Worm (Caenorhabditis elegans) whole organism, late embryonic: Measurements from ENCODE around the gene Y113G7A.14.

ENCODE experiments used
- C08G9.2 ChIP-seq: sonication (generic microtip); optimal IDR thresholded peaks from 2 replicates; lab custom pipeline; 2016; ENCODE audit warnings: mild to moderate bottlenecking, missing genetic modification characterization, moderate library complexity, missing compliant biosample characterization
- F13H6.1 ChIP-seq: sonication (generic microtip); optimal IDR thresholded peaks from 2 replicates; lab custom pipeline; 2016; ENCODE audit warnings: missing genetic modification characterization, missing compliant biosample characterization
- K09A11.1 ChIP-seq: sonication (generic microtip); optimal IDR thresholded peaks from 2 replicates; lab custom pipeline; 2017; ENCODE audit warnings: antibody characterized with exemption, mild to moderate bottlenecking, missing genetic modification characterization, missing compliant biosample characterization; ENCODE audit not compliant: insufficient read depth
- ceh-14 ChIP-seq: sonication (generic microtip); optimal IDR thresholded peaks from 2 replicates; lab custom pipeline; 2016; ENCODE audit warnings: missing genotype, missing genetic modification characterization, missing compliant biosample characterization
- ceh-2 ChIP-seq: sonication (generic microtip); optimal IDR thresholded peaks from 2 replicates; lab custom pipeline; 2016; ENCODE audit warnings: missing genotype, missing genetic modification characterization, missing compliant biosample characterization
- ceh-24 ChIP-seq: sonication (generic microtip); optimal IDR thresholded peaks from 2 replicates; lab custom pipeline; 2016; ENCODE audit warnings: mild to moderate bottlenecking, missing genetic modification characterization, missing compliant biosample characterization
- ceh-31 ChIP-seq: sonication (generic microtip); optimal IDR thresholded peaks from 2 replicates; lab custom pipeline; 2016; ENCODE audit warnings: missing genetic modification characterization, missing compliant biosample characterization
- ceh-9 ChIP-seq: sonication (generic microtip); optimal IDR thresholded peaks from 2 replicates; lab custom pipeline; 2016; ENCODE audit warnings: mild to moderate bottlenecking, missing genetic modification characterization, inconsistent platforms, missing compliant biosample characterization
- dve-1 ChIP-seq: sonication (generic microtip); optimal IDR thresholded peaks from 2 replicates; lab custom pipeline; 2017; ENCODE audit warnings: antibody characterized with exemption, mild to moderate bottlenecking, missing genetic modification characterization, missing compliant biosample characterization
- elt-2 ChIP-seq: sonication (generic microtip); optimal IDR thresholded peaks from 2 replicates; lab custom pipeline; 2016; ENCODE audit warnings: missing genetic modification reagents, missing genetic modification characterization, missing compliant biosample characterization
- elt-4 ChIP-seq: sonication (generic microtip); optimal IDR thresholded peaks from 2 replicates; lab custom pipeline; 2016; ENCODE audit warnings: missing genetic modification characterization, missing compliant biosample characterization
- ets-4 ChIP-seq: sonication (generic microtip); optimal IDR thresholded peaks from 2 replicates; lab custom pipeline; 2016; ENCODE audit warnings: missing genetic modification characterization, missing compliant biosample characterization
- eyg-1 ChIP-seq: sonication (generic microtip); optimal IDR thresholded peaks from 2 replicates; lab custom pipeline; 2016; ENCODE audit warnings: missing genotype, missing genetic modification characterization, missing compliant biosample characterization
- fax-1 ChIP-seq: sonication (generic microtip); optimal IDR thresholded peaks from 2 replicates; lab custom pipeline; 2016; ENCODE audit warnings: missing genotype, missing genetic modification characterization, missing compliant biosample characterization
- hlh-13 ChIP-seq: fragments of 200-800 bp; sonication (Bioruptor generic); optimal IDR thresholded peaks from 2 replicates; lab custom pipeline; 2018; ENCODE audit warnings: mild to moderate bottlenecking, missing genetic modification characterization, missing compliant biosample characterization
- hlh-15 ChIP-seq: sonication (generic microtip); optimal IDR thresholded peaks from 2 replicates; lab custom pipeline; 2016; ENCODE audit warnings: missing genetic modification characterization, missing compliant biosample characterization
- hlh-30 ChIP-seq: sonication (generic microtip); optimal IDR thresholded peaks from 2 replicates; lab custom pipeline; 2017; ENCODE audit warnings: antibody characterized with exemption, missing genetic modification characterization, missing compliant biosample characterization; ENCODE audit not compliant: insufficient read depth
- hlh-6 ChIP-seq: sonication (generic microtip); optimal IDR thresholded peaks from 2 replicates; lab custom pipeline; 2016; ENCODE audit warnings: missing genotype, missing genetic modification characterization, missing compliant biosample characterization
- hlh-8 ChIP-seq: sonication (generic microtip); optimal IDR thresholded peaks from 2 replicates; lab custom pipeline; 2016; ENCODE audit warnings: missing genotype, missing genetic modification characterization, missing compliant biosample characterization
- madf-2 ChIP-seq: sonication (generic microtip); optimal IDR thresholded peaks from 2 replicates; lab custom pipeline; 2017; ENCODE audit warnings: missing genetic modification characterization, missing compliant biosample characterization
- nhr-232 ChIP-seq: sonication (generic microtip); optimal IDR thresholded peaks from 2 replicates; lab custom pipeline; 2016; ENCODE audit warnings: missing genetic modification characterization, missing compliant biosample characterization
- npax-4 ChIP-seq: sonication (generic microtip); optimal IDR thresholded peaks from 2 replicates; lab custom pipeline; 2016; ENCODE audit warnings: missing genetic modification characterization, missing compliant biosample characterization
- odd-2 ChIP-seq: sonication (generic microtip); optimal IDR thresholded peaks from 2 replicates; lab custom pipeline; 2017; ENCODE audit warnings: antibody characterized with exemption, mild to moderate bottlenecking, missing genetic modification characterization, missing compliant biosample characterization
- pag-3 ChIP-seq: sonication (generic microtip); optimal IDR thresholded peaks from 2 replicates; lab custom pipeline; 2016; ENCODE audit warnings: missing compliant biosample characterization, missing genetic modification characterization, borderline replicate concordance
- rnt-1 ChIP-seq: sonication (generic microtip); optimal IDR thresholded peaks from 2 replicates; lab custom pipeline; 2016; ENCODE audit warnings: missing genetic modification characterization, missing compliant biosample characterization
- sdc-2 ChIP-seq: sonication (generic microtip); optimal IDR thresholded peaks from 2 replicates; lab custom pipeline; 2016; ENCODE audit warnings: missing genotype, missing genetic modification characterization, missing compliant biosample characterization
- sox-4 ChIP-seq: sonication (generic microtip); optimal IDR thresholded peaks from 2 replicates; lab custom pipeline; 2017; ENCODE audit warnings: mild to moderate bottlenecking, missing genetic modification characterization, inconsistent platforms, missing compliant biosample characterization
- tbx-2 ChIP-seq: sonication (generic microtip); optimal IDR thresholded peaks from 2 replicates; lab custom pipeline; 2016; ENCODE audit warnings: missing genetic modification characterization, missing compliant biosample characterization
- tbx-7 ChIP-seq: sonication (generic microtip); optimal IDR thresholded peaks from 2 replicates; lab custom pipeline; 2016; ENCODE audit warnings: missing genotype, missing genetic modification characterization, missing compliant biosample characterization
- unc-3 ChIP-seq, 2 experiments: fragments of 200-800 bp in 1 of 2; sonication (Bioruptor generic) in 1 of 2; sonication (generic microtip) in 1 of 2; conservative IDR thresholded peaks in 1 of 2; optimal IDR thresholded peaks in 1 of 2; 2 replicates each; pipeline versions ENCODE4 v1.3.6 to Lab custom; 2016 to 2022; ENCODE audit warnings: missing compliant biosample characterization in 2 of 2, missing genetic modification characterization in 2 of 2, missing genetic modification reagents in 1 of 2
- unc-86 ChIP-seq: sonication (generic microtip); optimal IDR thresholded peaks from 2 replicates; lab custom pipeline; 2016; ENCODE audit warnings: missing genetic modification characterization, missing compliant biosample characterization
- zip-5 ChIP-seq: sonication (generic microtip); optimal IDR thresholded peaks from 2 replicates; lab custom pipeline; 2016; ENCODE audit warnings: missing genetic modification characterization, missing compliant biosample characterization

Gene Y113G7A.14

DNA sequence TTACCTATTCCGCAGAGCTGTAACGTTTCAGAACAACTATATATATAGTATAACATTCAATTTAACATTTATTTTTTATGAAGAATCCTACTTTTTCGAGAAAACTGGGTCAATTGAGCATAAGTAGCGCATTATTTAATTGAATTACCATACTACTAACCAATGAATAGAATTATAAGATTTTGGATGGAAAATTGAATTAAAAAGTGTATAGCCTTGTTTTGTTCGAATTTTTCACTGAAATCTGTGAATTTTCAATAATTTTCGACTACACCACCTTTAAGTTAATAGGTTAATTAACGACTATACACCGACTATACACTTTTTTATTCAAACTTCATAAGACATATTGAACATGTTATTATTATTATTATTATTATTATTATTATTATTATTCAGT is 44.3 kb downstream of the Y113G7A.14 start:
- TF ChIP-seq dve-1 (tag; lab: Kevin White, UChicago) (no peak), F13H6.1 (no peak), unc-86 (tag; lab: Kevin White, UChicago) (no peak), pag-3 (tag; lab: Kevin White, UChicago) (no peak), hlh-8 (tag; lab: Kevin White, UChicago) (no peak), zip-5 (tag; lab: Kevin White, UChicago) (no peak), hlh-30 (no peak), elt-4 (tag; lab: Kevin White, UChicago) (no peak), sdc-2 (tag; lab: Kevin White, UChicago) (no peak), tbx-2 (tag; lab: Kevin White, UChicago) (no peak), rnt-1 (tag; lab: Kevin White, UChicago) (no peak), unc-3 (GFP tag; conservative IDR thresholded peaks at IDR 0.05; lab: Robert Waterston, UW) (no peak), unc-3 (tag; optimal IDR thresholded peaks at IDR 0.05; lab: Kevin White, UChicago) (no peak), fax-1 (tag; lab: Kevin White, UChicago) (no peak), ceh-24 (tag; lab: Kevin White, UChicago) (no peak), sox-4 (tag; lab: Kevin White, UChicago) (no peak), madf-2 (tag; lab: Kevin White, UChicago) (no peak), hlh-6 (tag; lab: Kevin White, UChicago) (no peak), hlh-13 (GFP tag; lab: Kevin White, UChicago) (no peak)

- no peak for TF ChIP-seq madf-2 (tag; lab: Kevin White, UChicago)
- TF ChIP-seq zip-5 (tag; lab: Kevin White, UChicago): peak; percentile 25
- TF ChIP-seq tbx-2 (tag; lab: Kevin White, UChicago): peak; percentile 46
- TF ChIP-seq tbx-7: peak; percentile 46
- TF ChIP-seq K09A11.1 (tag; lab: Kevin White, UChicago): no peak
- TF ChIP-seq odd-2 (tag; lab: Kevin White, UChicago): no peak
- TF ChIP-seq eyg-1 (tag; lab: Kevin White, UChicago): no peak
- TF ChIP-seq nhr-232 (tag; lab: Kevin White, UChicago): no peak
- peak; percentile 59 for TF ChIP-seq ets-4 (tag; lab: Kevin White, UChicago)
- TF ChIP-seq elt-2 (tag; lab: Kevin White, UChicago): no peak
- TF ChIP-seq hlh-15 (tag; lab: Kevin White, UChicago): no peak
- TF ChIP-seq npax-4 (tag; lab: Kevin White, UChicago): no peak
- peak; percentile 58 for TF ChIP-seq ceh-31
- peak; percentile 70 for TF ChIP-seq C08G9.2
- TF ChIP-seq hlh-8 (tag; lab: Kevin White, UChicago): peak; percentile 29
- TF ChIP-seq sdc-2 (tag; lab: Kevin White, UChicago): no peak
- TF ChIP-seq ceh-2: peak; percentile 18
- TF ChIP-seq ceh-9 (tag; lab: Kevin White, UChicago): no peak
These were observed 47.5 kb downstream of the Y113G7A.14 start, which contains the start of the genes dcs-1 and sec-23 for ce11 chrV:20090698-20091313. dcs-1 (minus strand) TSS chrV:20090743. sec-23 (plus strand) TSS chrV:20091263.

- TF ChIP-seq fax-1 (tag; lab: Kevin White, UChicago) (no peak), rnt-1 (tag; lab: Kevin White, UChicago) (no peak), zip-5 (tag; lab: Kevin White, UChicago) (no peak), ceh-14 (tag; lab: Kevin White, UChicago) (no peak)
These were observed 50.6 kb downstream of the Y113G7A.14 start, which contains the start of gene fre-1 for ce11 chrV:20087635-20088034. fre-1 (minus strand) TSS chrV:20087735.
